Fruit fly (Drosophila melanogaster) whole organism, prepupa: ENCODE measurements around the gene Act88F.

Experiments
- Blimp-1 ChIP-seq: fragments of 200-800 bp; sonication (Bioruptor generic); optimal IDR thresholded peaks from 3 replicates; lab custom pipeline; 2017; ENCODE audit warnings: missing biosample characterization, missing genetic modification characterization, mild to moderate bottlenecking, moderate library complexity, missing genetic modification reagents
- CG10669 ChIP-seq: fragments of 200-800 bp; sonication (Bioruptor generic); optimal IDR thresholded peaks from 3 replicates; lab custom pipeline; 2018; ENCODE audit warnings: missing biosample characterization, mild to moderate bottlenecking, missing genetic modification characterization, moderate library complexity
- CG11762 ChIP-seq: fragments of 200-800 bp; sonication (Bioruptor generic); optimal IDR thresholded peaks from 3 replicates; lab custom pipeline; 2016; ENCODE audit warnings: missing biosample characterization, missing genetic modification characterization; ENCODE audit not compliant: insufficient read depth
- CG11902 ChIP-seq: fragments of 200-800 bp; sonication (Bioruptor generic); optimal IDR thresholded peaks from 3 replicates; lab custom pipeline; 2016; ENCODE audit warnings: missing biosample characterization, missing genetic modification characterization
- CG15336 ChIP-seq: fragments of 200-800 bp; sonication (Bioruptor generic); IDR thresholded peaks from 2 replicates; pipeline ENCODE4 v1.3.6; 2022; ENCODE audit warnings: missing biosample characterization, missing genetic modification characterization
- CG1621 ChIP-seq: fragments of 200-800 bp; sonication (Bioruptor generic); optimal IDR thresholded peaks from 3 replicates; lab custom pipeline; 2018; ENCODE audit warnings: missing biosample characterization, mild to moderate bottlenecking, missing genetic modification characterization
- CG16779 ChIP-seq: fragments of 200-800 bp; sonication (Bioruptor generic); optimal IDR thresholded peaks from 3 replicates; lab custom pipeline; 2017; ENCODE audit warnings: missing biosample characterization, mild to moderate bottlenecking, missing genetic modification characterization
- CG31627 ChIP-seq: fragments of 200-800 bp; sonication (Bioruptor generic); optimal IDR thresholded peaks from 3 replicates; lab custom pipeline; 2016; ENCODE audit warnings: missing biosample characterization, missing genetic modification characterization
- CG3919 ChIP-seq: fragments of 200-800 bp; sonication (Bioruptor generic); optimal IDR thresholded peaks from 3 replicates; lab custom pipeline; 2016; ENCODE audit warnings: missing biosample characterization, missing genetic modification characterization
- CG6792 ChIP-seq: fragments of 200-800 bp; sonication (Bioruptor generic); optimal IDR thresholded peaks from 3 replicates; lab custom pipeline; 2016; ENCODE audit warnings: missing biosample characterization, missing genetic modification characterization
- CG6808 ChIP-seq: fragments of 200-800 bp; sonication (Bioruptor generic); optimal IDR thresholded peaks from 3 replicates; lab custom pipeline; 2017; ENCODE audit warnings: missing biosample characterization, missing genetic modification characterization, mild to moderate bottlenecking, moderate library complexity, missing genetic modification reagents
- CG7368 ChIP-seq: fragments of 200-800 bp; sonication (Bioruptor generic); optimal IDR thresholded peaks from 3 replicates; lab custom pipeline; 2016; ENCODE audit warnings: missing biosample characterization, missing genetic modification characterization
- CG8319 ChIP-seq: fragments of 200-800 bp; sonication (Bioruptor generic); optimal IDR thresholded peaks from 3 replicates; lab custom pipeline; 2016; ENCODE audit warnings: missing biosample characterization, missing genetic modification characterization
- CG9139 ChIP-seq: fragments of 200-800 bp; sonication (Bioruptor generic); optimal IDR thresholded peaks from 3 replicates; lab custom pipeline; 2017; ENCODE audit warnings: missing biosample characterization, mild to moderate bottlenecking, missing genetic modification characterization
- Eip78C ChIP-seq: fragments of 200-800 bp; sonication (Bioruptor generic); peaks from one replicate; lab custom pipeline; 2016; ENCODE audit warnings: missing biosample characterization, missing genetic modification characterization
- Ets21C ChIP-seq: fragments of 200-800 bp; sonication (Bioruptor generic); optimal IDR thresholded peaks from 3 replicates; lab custom pipeline; 2016; ENCODE audit warnings: missing biosample characterization, missing genetic modification characterization
- Ets96B ChIP-seq: fragments of 200-800 bp; optimal IDR thresholded peaks from 2 replicates; lab custom pipeline; 2019; ENCODE audit warnings: missing biosample characterization, mild to moderate bottlenecking, missing genetic modification characterization, moderate library complexity
- Hr38 ChIP-seq: sonication (Bioruptor generic); optimal IDR thresholded peaks from 2 replicates; lab custom pipeline; 2016; ENCODE audit warnings: missing biosample characterization, missing genetic modification characterization
- Hr39 ChIP-seq: fragments of 200-800 bp; sonication (Bioruptor generic); optimal IDR thresholded peaks from 2 replicates; lab custom pipeline; 2016; ENCODE audit warnings: missing biosample characterization, missing genetic modification characterization
- Lpt ChIP-seq: fragments of 200-800 bp; sonication (Bioruptor generic); optimal IDR thresholded peaks from 3 replicates; lab custom pipeline; 2016; ENCODE audit warnings: missing biosample characterization, missing genetic modification characterization
- OdsH ChIP-seq: fragments of 200-800 bp; sonication (Bioruptor generic); optimal IDR thresholded peaks from 3 replicates; lab custom pipeline; 2016; ENCODE audit warnings: missing biosample characterization, missing genetic modification characterization
- Smox ChIP-seq: fragments of 200-800 bp; sonication (Bioruptor generic); optimal IDR thresholded peaks from 3 replicates; lab custom pipeline; 2016; ENCODE audit warnings: missing biosample characterization, missing genetic modification characterization
- Sox14 ChIP-seq: fragments of 200-800 bp; sonication (Bioruptor generic); optimal IDR thresholded peaks from 3 replicates; lab custom pipeline; 2016; ENCODE audit warnings: missing biosample characterization, missing genetic modification characterization
- Sox15 ChIP-seq: fragments of 200-800 bp; sonication (Bioruptor generic); optimal IDR thresholded peaks from 3 replicates; lab custom pipeline; 2016; ENCODE audit warnings: missing biosample characterization, missing genetic modification characterization
- achi ChIP-seq: fragments of 200-800 bp; sonication (Bioruptor generic); optimal IDR thresholded peaks from 3 replicates; lab custom pipeline; 2016; ENCODE audit warnings: missing biosample characterization, missing genetic modification characterization
- acj6 ChIP-seq: fragments of 200-800 bp; sonication (Bioruptor generic); optimal IDR thresholded peaks from 3 replicates; lab custom pipeline; 2016; ENCODE audit warnings: missing biosample characterization, missing genetic modification characterization
- dac ChIP-seq: fragments of 200-800 bp; sonication (Bioruptor generic); optimal IDR thresholded peaks from 2 replicates; lab custom pipeline; 2017; ENCODE audit warnings: missing biosample characterization, mild to moderate bottlenecking, missing genetic modification characterization
- dsx ChIP-seq: fragments of 200-800 bp; optimal IDR thresholded peaks from 3 replicates; lab custom pipeline; 2019; ENCODE audit warnings: missing biosample characterization, mild to moderate bottlenecking, missing genetic modification characterization, moderate library complexity; ENCODE audit not compliant: poor library complexity, severe bottlenecking
- eg ChIP-seq: fragments of 200-800 bp; sonication (Bioruptor generic); IDR thresholded peaks from 3 replicates; pipeline ENCODE4 v1.3.6; 2022; ENCODE audit warnings: missing biosample characterization, missing genetic modification characterization
- esn ChIP-seq: fragments of 200-800 bp; sonication (Bioruptor generic); optimal IDR thresholded peaks from 2 replicates; lab custom pipeline; 2016; ENCODE audit warnings: missing biosample characterization, mild to moderate bottlenecking, missing genetic modification characterization, moderate library complexity
- fd59A ChIP-seq: fragments of 200-800 bp; sonication (Bioruptor generic); optimal IDR thresholded peaks from 2 replicates; lab custom pipeline; 2017; ENCODE audit warnings: missing biosample characterization, mild to moderate bottlenecking, missing genetic modification characterization, missing genetic modification reagents
- fkh ChIP-seq: fragments of 200-800 bp; sonication (Bioruptor generic); optimal IDR thresholded peaks from 3 replicates; lab custom pipeline; 2017; ENCODE audit warnings: missing biosample characterization, mild to moderate bottlenecking, missing genetic modification characterization, moderate library complexity
- lz ChIP-seq: fragments of 200-800 bp; sonication (Bioruptor generic); optimal IDR thresholded peaks from 3 replicates; lab custom pipeline; 2016; ENCODE audit warnings: missing biosample characterization, missing genetic modification characterization
- net ChIP-seq: fragments of 200-800 bp; sonication (Bioruptor generic); optimal IDR thresholded peaks from 3 replicates; lab custom pipeline; 2016; ENCODE audit warnings: missing biosample characterization, missing genetic modification characterization
- salr ChIP-seq, 2 experiments: fragments of 200-800 bp; sonication (Bioruptor generic); optimal IDR thresholded peaks; 3 replicates each; lab custom pipeline; 2016 to 2018; ENCODE audit warnings: missing biosample characterization in 2 of 2, missing genetic modification characterization in 2 of 2, mild to moderate bottlenecking in 1 of 2
- ss ChIP-seq, 2 experiments: fragments of 200-800 bp; sonication (Bioruptor generic); optimal IDR thresholded peaks; 2 replicates in 1 of 2; 3 replicates in 1 of 2; lab custom pipeline; 2017 to 2018; ENCODE audit warnings: mild to moderate bottlenecking in 2 of 2, missing biosample characterization in 2 of 2, missing genetic modification characterization in 2 of 2, moderate library complexity in 1 of 2
- svp ChIP-seq: fragments of 200-800 bp; sonication (Bioruptor generic); peaks from one replicate; lab custom pipeline; 2016; ENCODE audit warnings: missing biosample characterization, missing genetic modification characterization
- topi ChIP-seq: fragments of 200-800 bp; sonication (Bioruptor generic); optimal IDR thresholded peaks from 3 replicates; lab custom pipeline; 2016; ENCODE audit warnings: missing biosample characterization, missing genetic modification characterization
- vri ChIP-seq: fragments of 200-800 bp; sonication (Bioruptor generic); optimal IDR thresholded peaks from 3 replicates; lab custom pipeline; 2016; ENCODE audit warnings: missing biosample characterization, mild to moderate bottlenecking, missing genetic modification characterization

Act88F gene

DNA sequence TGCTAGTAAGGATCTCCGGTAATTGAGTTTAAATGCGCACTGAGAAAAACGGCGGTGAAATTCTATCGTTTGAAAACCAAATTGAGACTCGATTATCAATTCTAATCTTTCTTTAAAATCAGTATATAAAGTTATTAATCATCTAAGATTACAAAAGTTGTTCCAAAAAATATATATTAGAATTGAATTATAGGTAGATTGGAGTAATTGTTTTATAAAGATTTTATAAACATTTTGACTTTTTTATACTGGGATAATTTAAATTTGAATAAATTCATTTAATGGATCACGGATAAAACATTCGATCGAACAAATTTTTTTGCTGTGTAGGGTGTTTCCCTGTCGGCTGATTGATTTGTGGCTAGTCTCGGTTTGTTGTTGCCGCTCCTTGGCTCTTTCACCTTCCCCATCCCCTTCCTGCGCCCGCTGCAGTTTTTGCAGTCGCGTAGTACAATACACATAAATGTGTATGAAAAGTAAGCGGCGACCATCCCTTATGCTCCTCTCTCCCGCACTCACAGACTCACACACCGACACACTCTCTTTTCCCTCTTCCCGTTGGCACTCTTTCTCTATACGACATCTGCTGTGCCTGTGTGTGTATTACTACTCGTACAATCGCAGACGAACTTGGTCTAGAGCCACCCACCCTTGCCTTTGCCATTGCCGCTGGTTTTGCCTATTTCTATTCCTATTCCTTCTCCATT lies 20.8 kb upstream of the Act88F start (continued):
- TF ChIP-seq CG6808 (no peak), CG11902 (no peak), net (GFP tag; lab: Kevin White, UChicago) (peak; percentile 19), Ets96B (tag; lab: Kevin White, UChicago) (peak; percentile 22), ss (GFP tag; optimal IDR thresholded peaks at IDR 0.05; lab: Kevin White, UChicago) (peak in 1 of 2 experiments; percentile 45), Lpt (GFP tag; lab: Kevin White, UChicago) (no peak), OdsH (GFP tag; lab: Kevin White, UChicago) (peak; percentile 39), dac (peak; percentile 6), vri (peak; percentile 10), salr (GFP tag; optimal IDR thresholded peaks at IDR 0.05; lab: Kevin White, UChicago) (peak in 1 of 2 experiments; percentile 24), Sox14 (GFP tag; lab: Kevin White, UChicago) (peak; percentile 1), Eip78C (GFP tag; lab: Kevin White, UChicago) (peak; percentile 73), lz (GFP tag; lab: Kevin White, UChicago) (peak; percentile 23), Smox (peak; percentile 43), CG3919 (GFP tag; lab: Kevin White, UChicago) (peak; percentile 9), Sox15 (GFP tag; lab: Kevin White, UChicago) (no peak), eg (GFP tag; lab: Robert Waterston, UW) (no peak), fd59A (GFP tag; lab: Kevin White, UChicago) (peak; percentile 14), CG10669 (GFP tag; lab: Kevin White, UChicago) (no peak)
- TF ChIP-seq, all 60 proteins: peak for 31

DNA sequence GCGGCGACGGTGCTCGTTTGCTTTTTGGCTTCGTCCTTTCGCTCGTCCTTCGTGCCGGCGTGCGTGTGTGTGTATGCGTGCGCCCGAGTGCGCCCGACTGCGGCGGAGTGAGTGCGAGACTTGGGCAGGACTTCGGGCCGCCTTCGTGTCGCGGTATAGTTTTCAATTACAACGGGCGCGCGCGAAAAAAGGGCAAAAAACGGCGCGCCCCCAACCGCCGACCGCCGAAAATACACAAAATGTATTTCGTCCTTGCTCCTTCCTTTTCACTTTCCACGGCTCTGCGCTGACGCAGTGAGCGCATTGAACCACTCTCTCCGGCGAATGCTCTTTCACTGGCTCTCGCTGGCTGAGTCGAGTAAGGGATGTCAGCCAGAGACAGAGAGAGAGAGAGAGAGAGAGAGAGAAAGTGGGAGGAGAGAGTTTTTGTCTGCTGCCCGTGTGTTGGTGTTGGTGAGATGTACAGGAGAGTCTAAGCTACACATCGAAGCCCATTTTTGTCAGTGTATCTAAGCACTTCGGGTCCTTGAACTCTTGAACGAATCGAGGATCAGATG lies 19.3 kb upstream of the Act88F start:
- peak; percentile 7 to 15 for TF ChIP-seq ss (GFP tag; optimal IDR thresholded peaks at IDR 0.05; lab: Kevin White, UChicago)
- TF ChIP-seq fkh = no peak
- peak; percentile 56 for TF ChIP-seq Eip78C (GFP tag; lab: Kevin White, UChicago)
- TF ChIP-seq Blimp-1 (GFP tag; lab: Kevin White, UChicago) = peak; percentile 19
- TF ChIP-seq eg (GFP tag; lab: Robert Waterston, UW) = 0 out of 3 replicates have a peak, but pooled peaks have one; percentile 28
- no peak for TF ChIP-seq dac

dm6 chr3R:15424187-15424586 lies 15.6 kb upstream of the Act88F start:
- TF ChIP-seq acj6 (no peak), CG31627 (GFP tag; lab: Kevin White, UChicago) (no peak), CG6792 (GFP tag; lab: Kevin White, UChicago) (no peak), CG10669 (GFP tag; lab: Kevin White, UChicago) (no peak), vri (no peak)

DNA sequence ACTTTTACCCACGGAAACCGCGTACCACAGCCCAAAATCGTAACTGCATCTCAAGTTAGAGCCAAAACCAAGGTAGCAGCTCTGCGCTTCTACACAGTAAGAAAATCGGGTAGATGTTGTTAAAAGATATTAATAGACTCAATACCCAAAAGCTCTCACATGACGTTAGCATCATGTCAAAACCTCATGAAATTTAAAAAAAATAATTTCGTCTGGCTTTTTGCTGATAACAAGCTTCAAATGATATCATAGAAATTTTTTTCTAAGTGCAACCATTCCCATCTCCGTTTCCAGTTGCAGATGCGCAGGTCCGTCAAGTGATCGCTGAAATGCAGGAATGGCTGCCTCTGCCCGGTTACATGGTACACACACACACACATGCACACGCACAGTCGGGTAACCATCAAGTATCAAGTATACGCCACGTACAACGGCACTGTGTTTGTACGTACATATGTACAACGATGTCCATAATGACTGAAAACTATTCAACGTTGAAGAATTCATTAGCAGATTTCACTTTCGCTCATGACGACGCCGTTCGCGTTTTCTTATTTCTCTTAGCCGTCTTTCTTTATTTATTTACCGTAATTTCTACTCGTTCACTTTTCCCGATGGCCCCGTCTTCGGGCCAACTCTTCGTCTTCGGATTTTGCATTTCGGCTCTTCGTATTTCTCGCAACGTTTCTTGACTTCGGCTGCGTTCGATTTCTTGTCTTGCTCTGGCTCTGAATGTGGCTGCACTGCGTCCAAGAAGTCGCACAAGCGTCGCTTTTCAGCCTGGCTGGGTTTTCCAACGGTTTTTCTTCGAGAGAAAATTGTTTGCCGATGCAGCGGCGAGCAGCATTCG lies 13.9 kb upstream of the Act88F start:
- peak; percentile 85 for TF ChIP-seq Blimp-1 (GFP tag; lab: Kevin White, UChicago)
- TF ChIP-seq Hr39 (GFP tag; lab: Kevin White, UChicago) = no peak
- no peak for TF ChIP-seq Sox14 (GFP tag; lab: Kevin White, UChicago)
- no peak for TF ChIP-seq CG7368 (GFP tag; lab: Kevin White, UChicago)
- TF ChIP-seq topi (GFP tag; lab: Kevin White, UChicago) = no peak
- TF ChIP-seq CG15336 (GFP tag; lab: Robert Waterston, UW) = peak; percentile 81
- TF ChIP-seq CG11902 = no peak
- TF ChIP-seq achi = peak; percentile 50
- peak; percentile 31 for TF ChIP-seq CG11762 (GFP tag; lab: Kevin White, UChicago)
- peak; percentile 39 for TF ChIP-seq net (GFP tag; lab: Kevin White, UChicago)
- peak; percentile 54 for TF ChIP-seq svp (GFP tag; lab: Kevin White, UChicago)
- peak; percentile 69 for TF ChIP-seq OdsH (GFP tag; lab: Kevin White, UChicago)
- TF ChIP-seq lz (GFP tag; lab: Kevin White, UChicago) = no peak
- no peak for TF ChIP-seq CG6808
- TF ChIP-seq CG8319 (GFP tag; lab: Kevin White, UChicago) = peak; percentile 3
- TF ChIP-seq ss (GFP tag; optimal IDR thresholded peaks at IDR 0.05; lab: Kevin White, UChicago) = no peak
- peak; percentile 81 for TF ChIP-seq eg (GFP tag; lab: Robert Waterston, UW)
- TF ChIP-seq esn (GFP tag; lab: Kevin White, UChicago) = no peak
- no peak for TF ChIP-seq CG9139 (GFP tag; lab: Kevin White, UChicago)
- TF ChIP-seq dsx (GFP tag; lab: Kevin White, UChicago) = no peak
- peak; percentile 40 for TF ChIP-seq CG6792 (GFP tag; lab: Kevin White, UChicago)
- no peak for TF ChIP-seq CG1621 (tag; lab: Kevin White, UChicago)
- TF ChIP-seq salr (GFP tag; optimal IDR thresholded peaks at IDR 0.05; lab: Kevin White, UChicago) = peak in 1 of 2 experiments; percentile 44
- peak; percentile 64 for TF ChIP-seq CG3919 (GFP tag; lab: Kevin White, UChicago)
- no peak for TF ChIP-seq CG10669 (GFP tag; lab: Kevin White, UChicago)
- TF ChIP-seq Lpt (GFP tag; lab: Kevin White, UChicago) = peak; percentile 53
- no peak for TF ChIP-seq Ets21C (GFP tag; lab: Kevin White, UChicago)
- TF ChIP-seq Hr38 (GFP tag; lab: Kevin White, UChicago) = no peak
- TF ChIP-seq CG16779 (tag; lab: Kevin White, UChicago) = no peak
